Worm (Caenorhabditis elegans) whole organism, early embryonic: ENCODE data around the gene zipt-2.1.

ENCODE experiments used
- B0310.2 ChIP-seq: sonication (generic microtip); optimal IDR thresholded peaks from 2 replicates; lab custom pipeline; 2016; ENCODE audit warnings: mild to moderate bottlenecking, missing genetic modification characterization, missing compliant biosample characterization
- F13C5.2 ChIP-seq: sonication (generic microtip); optimal IDR thresholded peaks from 2 replicates; lab custom pipeline; 2017; ENCODE audit warnings: mild to moderate bottlenecking, missing genetic modification characterization, inconsistent platforms, missing compliant biosample characterization
- aly-1 ChIP-seq: sonication (generic microtip); optimal IDR thresholded peaks from 2 replicates; lab custom pipeline; 2016; ENCODE audit warnings: missing genetic modification characterization, missing compliant biosample characterization
- ama-1 ChIP-seq: fragments of 150-350 bp; optimal IDR thresholded peaks from 2 replicates; lab custom pipeline; 2014
- ceh-13 ChIP-seq: fragments of 200-800 bp; sonication (Bioruptor generic); optimal IDR thresholded peaks from 2 replicates; lab custom pipeline; 2018; ENCODE audit warnings: mild to moderate bottlenecking, missing genetic modification characterization, missing compliant biosample characterization
- ceh-36 ChIP-seq: sonication (generic microtip); optimal IDR thresholded peaks from 2 replicates; lab custom pipeline; 2016; ENCODE audit warnings: missing genetic modification characterization, inconsistent platforms, missing compliant biosample characterization
- ets-7 ChIP-seq: sonication (generic microtip); optimal IDR thresholded peaks from 2 replicates; lab custom pipeline; 2016; ENCODE audit warnings: missing genotype, missing genetic modification characterization, missing compliant biosample characterization
- flt-1 ChIP-seq: fragments of 200-800 bp; sonication (Bioruptor generic); IDR thresholded peaks from 2 replicates; pipeline ENCODE4 v1.3.6; 2022; ENCODE audit warnings: missing genetic modification characterization, missing compliant biosample characterization
- hmbx-1 ChIP-seq: sonication (generic microtip); optimal IDR thresholded peaks from 2 replicates; lab custom pipeline; 2016; ENCODE audit warnings: mild to moderate bottlenecking, missing genetic modification characterization, missing compliant biosample characterization
- hmg-4 ChIP-seq: fragments of 200-800 bp; sonication (Bioruptor generic); optimal IDR thresholded peaks from 2 replicates; lab custom pipeline; 2018; ENCODE audit warnings: mild to moderate bottlenecking, missing genetic modification characterization, missing compliant biosample characterization
- hnd-1 ChIP-seq: sonication (generic microtip); optimal IDR thresholded peaks from 2 replicates; lab custom pipeline; 2016; ENCODE audit warnings: missing genetic modification characterization, missing compliant biosample characterization
- pes-1 ChIP-seq: fragments of 200-800 bp; sonication (Bioruptor generic); IDR thresholded peaks from 2 replicates; pipeline ENCODE4 v1.3.6; 2022; ENCODE audit warnings: missing genetic modification reagents, missing genetic modification characterization, missing compliant biosample characterization
- scrt-1 ChIP-seq: fragments of 200-800 bp; sonication (Bioruptor generic); IDR thresholded peaks from 2 replicates; pipeline ENCODE4 v1.3.6; 2022; ENCODE audit warnings: missing genetic modification characterization, missing compliant biosample characterization
- sea-1 ChIP-seq: fragments of 200-800 bp; sonication (Bioruptor generic); conservative IDR thresholded peaks from 2 replicates; pipeline ENCODE4 v1.3.6; 2022; ENCODE audit warnings: missing genetic modification characterization, missing compliant biosample characterization
- tbx-11 ChIP-seq: fragments of 200-800 bp; sonication (Bioruptor generic); IDR thresholded peaks from 2 replicates; pipeline ENCODE4 v1.3.6; 2022; ENCODE audit warnings: missing genetic modification characterization, missing compliant biosample characterization
- tbx-37 ChIP-seq: fragments of 200-800 bp; sonication (Bioruptor generic); conservative IDR thresholded peaks from 2 replicates; pipeline ENCODE4 v1.3.6; 2022; ENCODE audit warnings: missing genetic modification reagents, missing genetic modification characterization, missing compliant biosample characterization
- tra-4 ChIP-seq: sonication (generic microtip); optimal IDR thresholded peaks from 2 replicates; lab custom pipeline; 2017; ENCODE audit warnings: missing genetic modification characterization, missing compliant biosample characterization

The zipt-2.1 gene

DNA sequence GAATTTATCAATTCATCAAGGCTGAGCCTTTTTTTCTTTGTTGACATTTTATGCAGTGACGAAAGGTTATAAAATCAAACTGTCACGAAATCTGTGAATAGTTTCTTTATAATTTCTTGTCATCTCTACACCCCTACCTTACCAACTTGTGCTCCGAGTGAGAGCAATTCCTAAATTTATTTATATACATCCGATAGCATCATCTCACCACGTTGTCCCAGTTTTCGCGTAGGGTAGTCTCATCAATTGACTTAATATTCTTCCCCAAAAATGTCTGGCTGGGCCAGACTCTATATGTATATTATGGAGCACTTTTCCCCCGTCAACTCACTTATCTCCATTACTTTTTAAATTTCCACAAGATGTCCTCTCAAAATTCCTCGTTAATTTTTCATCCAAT lies 25.9 kb downstream of the zipt-2.1 start:
- TF ChIP-seq B0310.2 (no peak), ceh-36 (no peak), ets-7 (tag; lab: Kevin White, UChicago) (no peak), hnd-1 (tag; lab: Kevin White, UChicago) (no peak), tbx-11 (GFP tag; lab: Robert Waterston, UW) (no peak), tbx-37 (GFP tag; lab: Robert Waterston, UW) (no peak), ama-1 (lab: Kevin White, UChicago) (no peak), tra-4 (no peak), hmg-4 (GFP tag; lab: Kevin White, UChicago) (no peak), sea-1 (GFP tag; lab: Robert Waterston, UW) (no peak), hmbx-1 (no peak), ceh-13 (no peak), pes-1 (GFP tag; lab: Robert Waterston, UW) (no peak), F13C5.2 (tag; lab: Kevin White, UChicago) (no peak), scrt-1 (GFP tag; lab: Robert Waterston, UW) (no peak), aly-1 (tag; lab: Kevin White, UChicago) (no peak), flt-1 (GFP tag; lab: Robert Waterston, UW) (no peak)

DNA sequence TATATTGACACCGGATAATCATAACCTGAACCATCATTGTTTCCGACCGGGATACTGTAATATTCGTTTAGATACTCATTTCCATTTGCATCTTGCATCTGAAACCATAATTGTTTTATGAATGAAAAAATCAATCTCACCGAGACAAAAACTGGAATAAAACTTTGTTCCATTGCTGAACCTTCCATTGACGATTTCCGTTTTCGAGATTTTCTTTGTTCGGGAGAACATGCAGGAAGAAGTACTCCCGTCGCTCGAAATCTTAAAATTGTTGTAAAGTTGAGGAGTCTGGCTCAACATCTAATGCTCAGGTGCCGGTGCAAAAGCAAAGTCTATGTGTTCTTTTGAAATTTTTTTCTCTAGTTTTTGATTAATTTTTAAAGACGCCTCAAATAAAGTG lies 26.6 kb downstream of the zipt-2.1 start:
- peak; percentile 65 for TF ChIP-seq ama-1 (lab: Kevin White, UChicago)
- TF ChIP-seq ceh-36, result no peak
- no peak for TF ChIP-seq flt-1 (GFP tag; lab: Robert Waterston, UW)
- no peak for TF ChIP-seq ceh-13

DNA sequence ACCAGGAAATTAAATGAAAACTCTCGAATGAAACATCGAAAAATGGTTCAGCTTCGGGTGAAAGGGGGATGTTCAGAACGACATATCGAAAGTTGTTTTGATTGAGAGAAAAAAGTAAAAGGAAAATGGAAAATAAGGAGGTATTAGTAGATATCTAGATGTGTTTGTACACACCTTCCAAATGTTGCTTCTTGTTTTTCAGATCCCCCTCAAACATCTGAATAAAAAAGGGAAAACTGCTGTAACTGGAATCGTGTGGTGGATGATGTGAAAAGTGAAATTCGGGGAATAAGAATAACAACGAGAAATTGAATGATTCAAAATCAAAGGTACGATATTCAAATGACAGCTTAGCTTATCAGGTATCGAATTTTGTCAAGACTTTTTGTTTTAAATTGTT lies 28.6 kb downstream of the zipt-2.1 start, which contains the start of gene npax-3:
Gene npax-3, minus strand, starts transcription at position 101 of the 400 bp plus-strand sequence.
- TF ChIP-seq ceh-13 (no peak), hmbx-1 (no peak), flt-1 (GFP tag; lab: Robert Waterston, UW) (no peak), F13C5.2 (tag; lab: Kevin White, UChicago) (no peak), hmg-4 (GFP tag; lab: Kevin White, UChicago) (no peak), aly-1 (tag; lab: Kevin White, UChicago) (no peak), pes-1 (GFP tag; lab: Robert Waterston, UW) (no peak), tbx-11 (GFP tag; lab: Robert Waterston, UW) (no peak), ama-1 (lab: Kevin White, UChicago) (no peak), hnd-1 (tag; lab: Kevin White, UChicago) (no peak)

DNA sequence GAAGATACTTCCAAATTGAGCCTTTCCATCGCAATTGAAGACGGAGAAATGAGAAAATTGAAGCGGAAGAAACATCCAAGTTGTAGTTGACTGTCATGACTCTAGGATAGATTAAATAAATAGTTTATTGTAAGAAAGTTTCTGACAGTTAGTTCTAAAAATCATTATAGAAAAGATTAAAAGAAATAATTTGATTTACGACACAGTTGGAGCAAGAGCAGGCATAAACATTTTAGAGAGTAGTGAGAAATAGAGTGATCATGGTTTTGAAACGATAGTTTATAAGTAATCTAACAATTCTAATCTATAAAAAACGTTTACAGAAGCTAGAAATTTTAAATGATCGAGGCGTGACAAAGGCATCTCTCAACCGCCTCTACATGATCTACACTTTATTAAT lies 32.7 kb downstream of the zipt-2.1 start, which contains the start of gene best-15:
Gene best-15, minus strand, starts transcription at position 101 of the 400 bp plus-strand sequence.
- TF ChIP-seq ama-1 (lab: Kevin White, UChicago) (no peak), hmbx-1 (no peak), ceh-36 (no peak), tbx-11 (GFP tag; lab: Robert Waterston, UW) (no peak), hnd-1 (tag; lab: Kevin White, UChicago) (no peak), B0310.2 (no peak), pes-1 (GFP tag; lab: Robert Waterston, UW) (no peak), aly-1 (tag; lab: Kevin White, UChicago) (no peak), hmg-4 (GFP tag; lab: Kevin White, UChicago) (no peak), sea-1 (GFP tag; lab: Robert Waterston, UW) (no peak), F13C5.2 (tag; lab: Kevin White, UChicago) (no peak), ceh-13 (no peak), ets-7 (tag; lab: Kevin White, UChicago) (no peak), scrt-1 (GFP tag; lab: Robert Waterston, UW) (no peak), tbx-37 (GFP tag; lab: Robert Waterston, UW) (no peak), tra-4 (no peak), flt-1 (GFP tag; lab: Robert Waterston, UW) (no peak)

DNA sequence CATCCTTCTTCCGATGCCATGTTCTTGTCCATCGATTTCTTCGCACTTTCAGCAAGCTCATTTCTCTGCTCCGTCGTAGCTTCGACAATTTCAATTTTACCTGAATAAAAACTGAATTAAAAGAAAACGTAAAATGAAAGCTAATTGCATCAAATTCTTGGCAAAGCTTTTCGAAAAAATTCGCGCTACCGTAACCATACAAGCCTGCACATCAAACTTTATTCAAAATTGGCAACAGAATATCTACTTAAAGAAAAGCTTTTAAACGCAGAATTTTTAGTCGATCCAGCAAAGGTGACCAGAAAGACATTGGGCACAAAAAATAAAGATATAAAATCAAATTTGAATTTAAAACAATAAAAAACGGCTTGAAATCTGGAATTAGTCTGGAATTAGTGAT lies 42.8 kb downstream of the zipt-2.1 start:
- TF ChIP-seq tbx-37 (GFP tag; lab: Robert Waterston, UW), result no peak
- TF ChIP-seq tbx-11 (GFP tag; lab: Robert Waterston, UW), result no peak
- TF ChIP-seq hnd-1 (tag; lab: Kevin White, UChicago), result no peak
- TF ChIP-seq pes-1 (GFP tag; lab: Robert Waterston, UW), result no peak
- no peak for TF ChIP-seq B0310.2
- TF ChIP-seq ceh-36, result no peak
- no peak for TF ChIP-seq flt-1 (GFP tag; lab: Robert Waterston, UW)
- TF ChIP-seq tra-4, result no peak
- TF ChIP-seq aly-1 (tag; lab: Kevin White, UChicago), result no peak

DNA sequence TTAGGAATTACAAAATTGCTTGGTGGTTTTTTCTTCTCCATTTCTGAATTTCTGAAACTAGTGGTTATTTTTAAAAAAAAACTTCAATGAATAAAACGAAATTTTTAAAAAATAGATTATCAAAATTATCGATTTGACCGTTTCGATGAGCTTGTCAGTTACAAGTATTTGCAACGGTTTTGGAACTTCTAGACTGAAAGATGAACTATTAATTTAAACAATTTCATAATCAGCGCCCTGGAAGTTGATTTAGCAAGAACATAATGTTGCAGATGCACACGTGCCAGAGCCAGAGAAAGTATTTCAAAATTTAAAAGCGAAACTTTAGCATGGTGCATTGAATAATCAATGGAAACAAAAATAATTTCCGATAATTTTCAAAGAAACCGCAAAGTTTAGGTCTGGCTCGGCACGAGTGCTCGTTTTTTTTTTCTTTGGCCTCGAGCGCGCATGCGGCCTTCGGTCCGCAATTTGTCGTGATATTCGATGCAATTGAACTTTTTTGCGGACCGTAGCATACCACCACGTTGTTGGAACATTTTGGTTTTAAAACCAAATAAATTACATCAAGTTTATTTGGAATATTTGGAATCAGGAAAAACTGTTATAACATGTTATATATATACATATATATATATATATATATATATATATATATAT lies 43.4 kb downstream of the zipt-2.1 start, which contains the start of gene T11G6.5:
Gene T11G6.5, minus strand, starts transcription at position 51 of the 660 bp plus-strand sequence.
- TF ChIP-seq ceh-13, result no peak
- TF ChIP-seq scrt-1 (GFP tag; lab: Robert Waterston, UW), result no peak
- no peak for TF ChIP-seq pes-1 (GFP tag; lab: Robert Waterston, UW)
- no peak for TF ChIP-seq B0310.2
- TF ChIP-seq ceh-36, result no peak
- TF ChIP-seq tra-4, result no peak
- no peak for TF ChIP-seq flt-1 (GFP tag; lab: Robert Waterston, UW)
- TF ChIP-seq ets-7 (tag; lab: Kevin White, UChicago), result no peak
- no peak for TF ChIP-seq ama-1 (lab: Kevin White, UChicago)
- TF ChIP-seq hnd-1 (tag; lab: Kevin White, UChicago), result no peak
- TF ChIP-seq tbx-11 (GFP tag; lab: Robert Waterston, UW), result no peak
- no peak for TF ChIP-seq aly-1 (tag; lab: Kevin White, UChicago)
- TF ChIP-seq tbx-37 (GFP tag; lab: Robert Waterston, UW), result no peak
- no peak for TF ChIP-seq F13C5.2 (tag; lab: Kevin White, UChicago)
- TF ChIP-seq hmg-4 (GFP tag; lab: Kevin White, UChicago), result no peak
- no peak for TF ChIP-seq sea-1 (GFP tag; lab: Robert Waterston, UW)

DNA sequence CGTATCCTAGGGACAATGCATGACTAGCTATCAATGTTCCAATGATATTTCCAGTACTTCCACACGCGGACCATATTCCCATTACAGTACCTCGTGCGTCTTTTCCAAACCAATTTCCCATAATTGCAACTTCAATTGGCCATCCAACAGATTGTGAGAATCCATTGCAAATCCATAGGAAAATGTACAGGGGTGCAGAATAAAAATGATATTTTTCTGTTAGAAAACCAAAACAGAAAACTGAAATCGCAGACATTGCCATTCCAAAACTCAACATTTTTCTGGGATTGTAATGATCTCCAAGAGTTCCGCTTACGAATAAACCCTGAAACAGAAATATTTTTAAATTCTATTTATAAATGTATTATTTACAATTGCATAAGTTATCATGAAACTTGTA lies 51.7 kb downstream of the zipt-2.1 start:
- TF ChIP-seq hmbx-1, result no peak
- TF ChIP-seq hnd-1 (tag; lab: Kevin White, UChicago), result no peak
- no peak for TF ChIP-seq F13C5.2 (tag; lab: Kevin White, UChicago)
